Worm (Caenorhabditis elegans): ENCODE data around the gene feh-1.

DNA sequence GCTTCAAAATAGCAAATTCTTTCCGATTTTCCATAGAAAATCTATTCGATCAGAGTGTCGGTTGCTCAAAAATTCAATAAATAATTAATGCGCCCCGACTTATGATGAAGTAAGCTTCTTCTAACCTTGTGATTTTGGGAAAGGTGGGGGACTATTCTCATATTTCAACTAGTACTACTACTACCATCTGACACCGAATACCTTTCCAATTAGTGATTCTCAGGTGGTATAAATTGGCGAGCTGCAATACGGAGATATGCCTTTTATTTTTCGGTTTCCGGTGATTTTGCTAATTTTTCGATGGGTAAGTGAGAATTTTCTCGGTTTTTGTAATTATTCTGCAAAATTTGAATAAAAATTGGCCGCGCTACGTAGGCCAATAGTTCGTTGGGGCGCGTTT lies 11.7 kb downstream of the feh-1 start, which contains the start of gene nhr-239:
- TF ChIP-seq T22C8.4 (GFP tag; IDR thresholded peaks at IDR 0.05) (no peak), ztf-29 (GFP tag; IDR thresholded peaks at IDR 0.05) (no peak), ref-1 (GFP tag; conservative IDR thresholded peaks at IDR 0.05) (no peak), flt-1 (GFP tag; IDR thresholded peaks at IDR 0.05) (no peak)

Data from whole organism, midembryonic.